Fruit fly (Drosophila melanogaster): ENCODE measurements around the gene toc.

DNA sequence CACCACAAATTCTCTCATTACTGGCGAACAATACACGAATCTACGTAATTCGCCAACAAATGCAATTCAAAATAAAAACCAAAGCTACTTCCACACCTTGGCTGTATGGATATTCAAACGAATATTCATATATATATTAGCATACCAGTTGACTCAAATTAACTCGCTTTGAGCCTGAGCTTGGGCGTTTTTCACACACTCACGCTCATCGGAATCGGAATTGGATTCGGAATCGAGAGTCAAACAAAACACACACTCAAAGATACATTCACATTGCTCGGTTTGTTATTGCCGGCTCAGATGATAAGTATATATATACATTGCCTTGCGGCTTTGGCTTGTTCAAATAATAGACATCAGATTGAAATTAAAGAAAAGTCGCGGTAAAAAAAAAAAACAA, 22.4 kb downstream of the toc start:
- TF ChIP-seq CG8478 (optimal IDR thresholded peaks at IDR 0.05) (no peak), CTCF (optimal IDR thresholded peaks at IDR 0.05) (no peak)

Data from S2 (cell line).